Worm (Caenorhabditis elegans) whole organism, L2 larva: ENCODE data around the gene clec-79.
A peak's percentile ranks its signal among the peaks of the same experiment; 100 is the strongest.

ENCODE experiments used
- C34F6.9 ChIP-seq: fragments of 150-350 bp; optimal IDR thresholded peaks from 2 replicates; lab custom pipeline; 2014; ENCODE audit warnings: missing biosample characterization, missing genetic modification characterization
- F13H6.1 ChIP-seq: sonication (generic microtip); optimal IDR thresholded peaks from 2 replicates; lab custom pipeline; 2016; ENCODE audit warnings: missing genetic modification characterization, missing compliant biosample characterization
- R02D3.7 ChIP-seq: fragments of 150-350 bp; optimal IDR thresholded peaks from 2 replicates; lab custom pipeline; 2014; ENCODE audit warnings: missing biosample characterization, missing genetic modification characterization
- Y55F3AM.14 ChIP-seq: fragments of 200-800 bp; sonication (Bioruptor generic); optimal IDR thresholded peaks from 2 replicates; lab custom pipeline; 2018; ENCODE audit warnings: mild to moderate bottlenecking, missing genetic modification characterization, missing compliant biosample characterization
- ZK546.5 ChIP-seq: sonication (generic microtip); optimal IDR thresholded peaks from 2 replicates; lab custom pipeline; 2017; ENCODE audit warnings: missing biosample characterization, missing genetic modification characterization
- alr-1 ChIP-seq: fragments of 150-350 bp; optimal IDR thresholded peaks from 2 replicates; lab custom pipeline; 2014; ENCODE audit warnings: missing biosample characterization, missing genetic modification characterization
- aly-2 ChIP-seq: fragments of 150-350 bp; optimal IDR thresholded peaks from 2 replicates; lab custom pipeline; 2014; ENCODE audit warnings: missing biosample characterization, missing genetic modification characterization
- ama-1 ChIP-seq: fragments of 150-350 bp; optimal IDR thresholded peaks from 2 replicates; lab custom pipeline; 2018; ENCODE audit warnings: inconsistent platforms
- blmp-1 ChIP-seq: sonication (generic microtip); optimal IDR thresholded peaks from 2 replicates; lab custom pipeline; 2017; ENCODE audit warnings: missing genetic modification characterization, mild to moderate bottlenecking, missing compliant biosample characterization, antibody characterized with exemption, moderate library complexity; ENCODE audit not compliant: insufficient read depth
- ceh-16 ChIP-seq: fragments of 150-350 bp; optimal IDR thresholded peaks from 2 replicates; lab custom pipeline; 2014; ENCODE audit warnings: missing biosample characterization, missing genetic modification characterization
- crh-2 ChIP-seq: sonication (generic microtip); optimal IDR thresholded peaks from 2 replicates; lab custom pipeline; 2017; ENCODE audit warnings: missing biosample characterization, missing genetic modification characterization
- dmd-4 ChIP-seq: sonication (generic microtip); optimal IDR thresholded peaks from 2 replicates; lab custom pipeline; 2017; ENCODE audit warnings: missing biosample characterization, missing genetic modification characterization
- egl-27 ChIP-seq: sonication (generic microtip); optimal IDR thresholded peaks from 3 replicates; lab custom pipeline; 2017; ENCODE audit warnings: missing biosample characterization, missing genetic modification reagents, missing genetic modification characterization
- fos-1 ChIP-seq: fragments of 150-350 bp; optimal IDR thresholded peaks from 2 replicates; lab custom pipeline; 2014; ENCODE audit warnings: missing biosample characterization, missing genetic modification characterization
- gmeb-1 ChIP-seq: fragments of 150-350 bp; optimal IDR thresholded peaks from 2 replicates; lab custom pipeline; 2014; ENCODE audit warnings: missing biosample characterization, missing genetic modification characterization
- lin-11 ChIP-seq: fragments of 150-350 bp; sonication (generic microtip); optimal IDR thresholded peaks from 2 replicates; lab custom pipeline; 2014; ENCODE audit warnings: missing biosample characterization, missing genetic modification characterization, inconsistent platforms, mixed read lengths
- lin-13 ChIP-seq: fragments of 150-350 bp; optimal IDR thresholded peaks from 2 replicates; lab custom pipeline; 2014; ENCODE audit warnings: missing biosample characterization, missing genetic modification reagents, missing genetic modification characterization
- lsy-2 ChIP-seq, 2 experiments: fragments of 150-350 bp in 1 of 2; sonication (generic microtip) in 1 of 2; optimal IDR thresholded peaks; 2 replicates each; lab custom pipeline; 2014 to 2017; ENCODE audit warnings: missing biosample characterization in 2 of 2, missing genetic modification characterization in 2 of 2
- mab-5 ChIP-seq: fragments of 150-350 bp; optimal IDR thresholded peaks from 2 replicates; lab custom pipeline; 2014; ENCODE audit warnings: missing biosample characterization, missing genetic modification characterization
- mdl-1 ChIP-seq, 2 experiments: fragments of 150-350 bp in 1 of 2; sonication (generic microtip) in 1 of 2; optimal IDR thresholded peaks; 2 replicates each; lab custom pipeline; 2017; ENCODE audit warnings: missing biosample characterization in 2 of 2, missing genetic modification characterization in 2 of 2
- nhr-10 ChIP-seq: sonication (generic microtip); optimal IDR thresholded peaks from 2 replicates; lab custom pipeline; 2017; ENCODE audit warnings: missing biosample characterization, missing genetic modification characterization
- nhr-12 ChIP-seq: fragments of 150-350 bp; optimal IDR thresholded peaks from 2 replicates; lab custom pipeline; 2014; ENCODE audit warnings: missing biosample characterization, missing genetic modification characterization
- nhr-129 ChIP-seq: fragments of 150-350 bp; optimal IDR thresholded peaks from 2 replicates; lab custom pipeline; 2014; ENCODE audit warnings: missing biosample characterization, missing genetic modification characterization
- nhr-21 ChIP-seq: fragments of 150-350 bp; optimal IDR thresholded peaks from 2 replicates; lab custom pipeline; 2014; ENCODE audit warnings: missing biosample characterization, missing genetic modification characterization
- nhr-25 ChIP-seq: fragments of 150-350 bp; sonication (generic microtip); optimal IDR thresholded peaks from 3 replicates; lab custom pipeline; 2014; ENCODE audit warnings: missing biosample characterization, missing genetic modification characterization
- nhr-6 ChIP-seq: fragments of 150-350 bp; optimal IDR thresholded peaks from 2 replicates; lab custom pipeline; 2014; ENCODE audit warnings: missing biosample characterization, missing genetic modification characterization
- nhr-77 ChIP-seq: fragments of 150-350 bp; optimal IDR thresholded peaks from 2 replicates; lab custom pipeline; 2014; ENCODE audit warnings: missing biosample characterization, missing genetic modification characterization
- sem-4 ChIP-seq: fragments of 150-350 bp; optimal IDR thresholded peaks from 2 replicates; lab custom pipeline; 2014; ENCODE audit warnings: missing biosample characterization, missing genetic modification reagents, missing genetic modification characterization
- sma-3 ChIP-seq: sonication (generic microtip); optimal IDR thresholded peaks from 2 replicates; lab custom pipeline; 2016; ENCODE audit warnings: missing genetic modification reagents, missing genetic modification characterization, missing compliant biosample characterization
- sma-9 ChIP-seq, 2 experiments: fragments of 150-350 bp in 1 of 2; sonication (generic microtip) in 1 of 2; optimal IDR thresholded peaks; 2 replicates each; lab custom pipeline; 2014 to 2016; ENCODE audit warnings: missing genetic modification characterization in 2 of 2, mild to moderate bottlenecking in 1 of 2, missing biosample characterization in 1 of 2, missing compliant biosample characterization in 1 of 2, missing genetic modification reagents in 1 of 2, moderate library complexity in 1 of 2
- snpc-4 ChIP-seq: fragments of 150-350 bp; optimal IDR thresholded peaks from 2 replicates; lab custom pipeline; 2014; ENCODE audit warnings: missing biosample characterization, missing genetic modification characterization
- unc-55 ChIP-seq: fragments of 150-350 bp; sonication (generic microtip); optimal IDR thresholded peaks from 3 replicates; lab custom pipeline; 2014; ENCODE audit warnings: missing biosample characterization, missing genetic modification reagents, missing genetic modification characterization
- zag-1 ChIP-seq: fragments of 150-350 bp; optimal IDR thresholded peaks from 2 replicates; lab custom pipeline; 2014; ENCODE audit warnings: missing biosample characterization, missing genetic modification characterization
- ztf-11 ChIP-seq: sonication (generic microtip); optimal IDR thresholded peaks from 2 replicates; lab custom pipeline; 2017; ENCODE audit warnings: missing biosample characterization, missing genetic modification characterization
- ztf-4 ChIP-seq: fragments of 150-350 bp; optimal IDR thresholded peaks from 2 replicates; lab custom pipeline; 2014; ENCODE audit warnings: missing biosample characterization, missing genetic modification characterization

clec-79 gene

ce11 chrIV:4018692-4019387, 45.7 kb downstream of the clec-79 start:
- TF ChIP-seq ceh-16 (tag; lab: Kevin White, UChicago) (no peak), sma-9 (GFP tag; optimal IDR thresholded peaks at IDR 0.05; lab: Kevin White, UChicago) (peak; percentile 14), sma-9 (tag; optimal IDR thresholded peaks at IDR 0.05; lab: Kevin White, UChicago) (no peak), blmp-1 (peak; percentile 5), lsy-2 (tag; optimal IDR thresholded peaks at IDR 0.05; lab: Kevin White, UChicago) (peak in 1 of 2 experiments; percentile 1)

ce11 chrIV:4019836-4020235, 46.7 kb downstream of the clec-79 start:
- TF ChIP-seq lsy-2 (tag; optimal IDR thresholded peaks at IDR 0.05; lab: Kevin White, UChicago) (peak in 1 of 2 experiments; percentile 80), mab-5 (tag; lab: Kevin White, UChicago) (peak; percentile 69), nhr-10 (no peak), sem-4 (tag; lab: Kevin White, UChicago) (peak; percentile 63), egl-27 (tag; lab: Kevin White, UChicago) (peak; percentile 62), fos-1 (tag; lab: Kevin White, UChicago) (peak; percentile 68), Y55F3AM.14 (peak; percentile 41), nhr-25 (tag; lab: Kevin White, UChicago) (peak; percentile 25), snpc-4 (tag; lab: Kevin White, UChicago) (peak; percentile 21), crh-2 (tag; lab: Kevin White, UChicago) (peak; percentile 61), ztf-11 (tag; lab: Kevin White, UChicago) (no peak), lin-11 (peak; percentile 40), lin-13 (GFP tag; lab: Kevin White, UChicago) (peak; percentile 21), dmd-4 (tag; lab: Kevin White, UChicago) (no peak), F13H6.1 (tag; lab: Kevin White, UChicago) (peak; percentile 90), zag-1 (tag; lab: Kevin White, UChicago) (peak; percentile 73), ZK546.5 (tag; lab: Kevin White, UChicago) (no peak), nhr-12 (no peak), mdl-1 (tag; optimal IDR thresholded peaks at IDR 0.05; lab: Kevin White, UChicago) (peak; percentile 49 to 86), ceh-16 (tag; lab: Kevin White, UChicago) (no peak), unc-55 (GFP tag; lab: Kevin White, UChicago) (peak; percentile 85), nhr-21 (tag; lab: Kevin White, UChicago) (no peak), blmp-1 (peak; percentile 81), ztf-4 (tag; lab: Kevin White, UChicago) (no peak), nhr-6 (tag; lab: Kevin White, UChicago) (peak; percentile 52), nhr-129 (tag; lab: Kevin White, UChicago) (peak; percentile 92), gmeb-1 (peak; percentile 25), C34F6.9 (peak; percentile 80), sma-3 (GFP tag; lab: Kevin White, UChicago) (peak; percentile 25), R02D3.7 (tag; lab: Kevin White, UChicago) (no peak), sma-9 (GFP tag; optimal IDR thresholded peaks at IDR 0.05; lab: Kevin White, UChicago) (peak; percentile 87), sma-9 (tag; optimal IDR thresholded peaks at IDR 0.05; lab: Kevin White, UChicago) (no peak)

- TF ChIP-seq blmp-1 (peak; percentile 64), nhr-25 (tag; lab: Kevin White, UChicago) (no peak), lin-11 (no peak), ama-1 (no peak), crh-2 (tag; lab: Kevin White, UChicago) (peak; percentile 70), nhr-77 (tag; lab: Kevin White, UChicago) (no peak), fos-1 (tag; lab: Kevin White, UChicago) (peak; percentile 55), sem-4 (tag; lab: Kevin White, UChicago) (peak; percentile 52), unc-55 (GFP tag; lab: Kevin White, UChicago) (peak; percentile 4), alr-1 (tag; lab: Kevin White, UChicago) (no peak), mab-5 (tag; lab: Kevin White, UChicago) (peak; percentile 83), aly-2 (tag; lab: Kevin White, UChicago) (no peak), sma-9 (GFP tag; optimal IDR thresholded peaks at IDR 0.05; lab: Kevin White, UChicago) (peak; percentile 56), sma-9 (tag; optimal IDR thresholded peaks at IDR 0.05; lab: Kevin White, UChicago) (no peak), nhr-10 (no peak)
These were observed 49.0 kb downstream of the clec-79 start for ce11 chrIV:4021847-4022780.
